Fruit fly (Drosophila melanogaster): ENCODE measurements around the gene cpx.

DNA sequence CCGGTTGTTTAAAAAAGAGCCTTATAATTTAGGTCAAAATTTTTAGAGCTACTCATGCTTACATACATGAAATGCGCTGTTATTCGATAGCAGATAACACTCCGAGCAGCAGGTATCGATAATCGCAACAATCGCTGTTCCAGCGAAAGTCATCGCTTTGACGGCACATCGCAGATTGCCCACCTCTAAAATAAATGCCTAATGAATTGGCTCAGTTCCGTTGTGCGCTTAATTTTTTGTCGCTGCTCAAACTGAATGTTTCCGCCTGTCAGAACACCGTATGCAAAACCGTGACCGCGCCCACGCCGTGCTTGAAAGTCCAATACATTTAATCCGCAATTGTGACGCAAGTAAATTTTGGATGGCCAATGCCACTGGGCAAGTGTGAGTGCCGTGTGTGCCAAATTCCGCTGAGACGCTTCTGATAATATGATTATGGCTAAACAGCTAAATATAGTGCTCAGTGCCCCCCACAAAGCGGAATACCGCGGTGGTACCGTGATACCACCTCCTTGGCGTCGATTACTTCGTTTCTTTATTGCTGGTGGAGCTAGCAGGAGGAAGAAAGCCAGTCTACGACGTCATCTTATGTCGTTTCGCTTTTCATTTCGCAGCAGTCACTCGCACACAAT lies 39.6 kb downstream of the cpx start, which contains the start of gene CG9795:
- TF ChIP-seq CG8478 (optimal IDR thresholded peaks at IDR 0.05) (no peak), CTCF (optimal IDR thresholded peaks at IDR 0.05) (no peak)
